Worm (Caenorhabditis elegans) whole organism, L3 larva: Measurements from ENCODE around the gene K05F1.9.
A peak's percentile ranks its signal among the peaks of the same experiment; 100 is the strongest.

Experiments
- ama-1 ChIP-seq: fragments of 150-350 bp; optimal IDR thresholded peaks from 2 replicates; lab custom pipeline; 2018
- ceh-16 ChIP-seq: sonication (generic microtip); optimal IDR thresholded peaks from 2 replicates; lab custom pipeline; 2017; ENCODE audit warnings: missing biosample characterization, missing genetic modification characterization
- elt-2 ChIP-seq: sonication (generic microtip); optimal IDR thresholded peaks from 2 replicates; lab custom pipeline; 2016; ENCODE audit warnings: missing genetic modification reagents, mild to moderate bottlenecking, missing genetic modification characterization, missing compliant biosample characterization
- elt-3 ChIP-seq, 3 experiments: fragments of 150-350 bp in 1 of 3; sonication (generic microtip) in 2 of 3; optimal IDR thresholded peaks; 2 replicates in 2 of 3; 4 replicates in 1 of 3; lab custom pipeline; 2014 to 2017; ENCODE audit warnings: missing biosample characterization in 3 of 3, missing genetic modification characterization in 3 of 3
- fos-1 ChIP-seq: fragments of 150-350 bp; optimal IDR thresholded peaks from 2 replicates; lab custom pipeline; 2014; ENCODE audit warnings: missing biosample characterization, missing genetic modification characterization
- nhr-11 ChIP-seq: fragments of 150-350 bp; optimal IDR thresholded peaks from 2 replicates; lab custom pipeline; 2014; ENCODE audit warnings: missing biosample characterization, missing genetic modification characterization
- nhr-12 ChIP-seq: fragments of 150-350 bp; optimal IDR thresholded peaks from 2 replicates; lab custom pipeline; 2014; ENCODE audit warnings: missing biosample characterization, missing genetic modification characterization
- nhr-237 ChIP-seq: fragments of 150-350 bp; optimal IDR thresholded peaks from 2 replicates; lab custom pipeline; 2014; ENCODE audit warnings: missing biosample characterization, missing genetic modification characterization
- nhr-28 ChIP-seq: fragments of 150-350 bp; optimal IDR thresholded peaks from 2 replicates; lab custom pipeline; 2014; ENCODE audit warnings: missing biosample characterization, missing genetic modification characterization
- nhr-43 ChIP-seq: sonication (generic microtip); optimal IDR thresholded peaks from 2 replicates; lab custom pipeline; 2016; ENCODE audit warnings: mild to moderate bottlenecking, missing genetic modification characterization, missing compliant biosample characterization; ENCODE audit not compliant: poor library complexity, severe bottlenecking
- pqm-1 ChIP-seq: fragments of 150-350 bp; optimal IDR thresholded peaks from 2 replicates; lab custom pipeline; 2017; ENCODE audit warnings: missing biosample characterization, missing genetic modification characterization, inconsistent platforms
- skn-1 ChIP-seq: fragments of 150-350 bp; optimal IDR thresholded peaks from 2 replicates; lab custom pipeline; 2014; ENCODE audit warnings: missing biosample characterization, missing genetic modification characterization
- ztf-11 ChIP-seq: fragments of 150-350 bp; optimal IDR thresholded peaks from 2 replicates; lab custom pipeline; 2014; ENCODE audit warnings: missing biosample characterization, missing genetic modification characterization

DNA sequence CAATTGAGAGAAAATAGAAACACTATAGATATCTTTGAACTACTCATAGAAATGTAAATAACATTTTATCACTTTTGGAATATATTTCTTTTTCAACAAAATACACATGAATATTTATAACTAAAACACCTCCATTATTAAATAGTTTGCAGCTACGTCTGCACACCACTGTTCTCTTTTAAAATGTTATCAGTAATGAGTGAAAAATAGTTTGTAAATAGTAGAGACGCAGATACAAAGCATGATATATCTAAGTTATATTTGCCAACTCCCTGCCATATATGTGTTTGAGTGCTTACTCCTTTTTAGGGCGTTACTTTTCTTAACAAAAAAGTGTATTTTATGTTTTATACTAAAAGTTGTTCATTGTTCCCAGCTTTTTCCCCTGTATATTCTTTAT is 45.2 kb upstream of the K05F1.9 start:
- TF ChIP-seq ceh-16 (tag; lab: Kevin White, UChicago) (no peak), ztf-11 (no peak), skn-1 (no peak), nhr-12 (no peak), nhr-43 (tag; lab: Kevin White, UChicago) (no peak), pqm-1 (tag; lab: Kevin White, UChicago) (peak; percentile 5), nhr-11 (tag; lab: Kevin White, UChicago) (no peak), elt-3 (tag; optimal IDR thresholded peaks at IDR 0.05; lab: Kevin White, UChicago) (no peak), nhr-237 (tag; lab: Kevin White, UChicago) (no peak), elt-2 (tag; lab: Kevin White, UChicago) (peak; percentile 70), nhr-28 (tag; lab: Kevin White, UChicago) (no peak), fos-1 (no peak), ama-1 (lab: Kevin White, UChicago) (no peak)
